Fruit fly (Drosophila melanogaster) whole organism, prepupa: ENCODE measurements around the gene CG2126.

Source experiments
- Blimp-1 ChIP-seq: fragments of 200-800 bp; sonication (Bioruptor generic); optimal IDR thresholded peaks from 3 replicates; lab custom pipeline; 2017; ENCODE audit warnings: missing biosample characterization, missing genetic modification characterization, mild to moderate bottlenecking, moderate library complexity, missing genetic modification reagents
- CG10631 ChIP-seq: fragments of 200-800 bp; sonication (Bioruptor generic); optimal IDR thresholded peaks from 2 replicates; lab custom pipeline; 2016; ENCODE audit warnings: missing biosample characterization, missing genetic modification characterization
- CG11762 ChIP-seq: fragments of 200-800 bp; sonication (Bioruptor generic); optimal IDR thresholded peaks from 3 replicates; lab custom pipeline; 2016; ENCODE audit warnings: missing biosample characterization, missing genetic modification characterization; ENCODE audit not compliant: insufficient read depth
- CG11902 ChIP-seq: fragments of 200-800 bp; sonication (Bioruptor generic); optimal IDR thresholded peaks from 3 replicates; lab custom pipeline; 2016; ENCODE audit warnings: missing biosample characterization, missing genetic modification characterization
- CG15336 ChIP-seq: fragments of 200-800 bp; sonication (Bioruptor generic); IDR thresholded peaks from 2 replicates; pipeline ENCODE4 v1.3.6; 2022; ENCODE audit warnings: missing biosample characterization, missing genetic modification characterization
- CG16779 ChIP-seq: fragments of 200-800 bp; sonication (Bioruptor generic); optimal IDR thresholded peaks from 3 replicates; lab custom pipeline; 2017; ENCODE audit warnings: missing biosample characterization, mild to moderate bottlenecking, missing genetic modification characterization
- CG3032 ChIP-seq: fragments of 200-800 bp; optimal IDR thresholded peaks from 2 replicates; lab custom pipeline; 2019; ENCODE audit warnings: missing biosample characterization, mild to moderate bottlenecking, missing genetic modification characterization, moderate library complexity
- CG31627 ChIP-seq: fragments of 200-800 bp; sonication (Bioruptor generic); optimal IDR thresholded peaks from 3 replicates; lab custom pipeline; 2016; ENCODE audit warnings: missing biosample characterization, missing genetic modification characterization
- CG32006 ChIP-seq: fragments of 200-800 bp; sonication (Bioruptor generic); optimal IDR thresholded peaks from 3 replicates; lab custom pipeline; 2017; ENCODE audit warnings: missing biosample characterization, mild to moderate bottlenecking, missing genetic modification characterization
- CG34406 ChIP-seq: fragments of 200-800 bp; sonication (Bioruptor generic); optimal IDR thresholded peaks from 3 replicates; lab custom pipeline; 2016; ENCODE audit warnings: missing biosample characterization, missing genetic modification characterization
- CG6276 ChIP-seq: fragments of 200-800 bp; sonication (Bioruptor generic); optimal IDR thresholded peaks from 2 replicates; lab custom pipeline; 2017; ENCODE audit warnings: missing biosample characterization, mild to moderate bottlenecking, missing genetic modification characterization
- CG6792 ChIP-seq: fragments of 200-800 bp; sonication (Bioruptor generic); optimal IDR thresholded peaks from 3 replicates; lab custom pipeline; 2016; ENCODE audit warnings: missing biosample characterization, missing genetic modification characterization
- CG8119 ChIP-seq: fragments of 200-800 bp; sonication (Bioruptor generic); IDR thresholded peaks from 3 replicates; pipeline ENCODE4 v1.3.6; 2022; ENCODE audit warnings: missing biosample characterization, missing genetic modification characterization
- CG8319 ChIP-seq: fragments of 200-800 bp; sonication (Bioruptor generic); optimal IDR thresholded peaks from 3 replicates; lab custom pipeline; 2016; ENCODE audit warnings: missing biosample characterization, missing genetic modification characterization
- CG9139 ChIP-seq: fragments of 200-800 bp; sonication (Bioruptor generic); optimal IDR thresholded peaks from 3 replicates; lab custom pipeline; 2017; ENCODE audit warnings: missing biosample characterization, mild to moderate bottlenecking, missing genetic modification characterization
- Eip75B ChIP-seq: fragments of 200-800 bp; sonication (Bioruptor generic); optimal IDR thresholded peaks from 3 replicates; lab custom pipeline; 2016; ENCODE audit warnings: missing biosample characterization, missing genetic modification characterization
- Eip78C ChIP-seq: fragments of 200-800 bp; sonication (Bioruptor generic); peaks from one replicate; lab custom pipeline; 2016; ENCODE audit warnings: missing biosample characterization, missing genetic modification characterization
- Ets21C ChIP-seq: fragments of 200-800 bp; sonication (Bioruptor generic); optimal IDR thresholded peaks from 3 replicates; lab custom pipeline; 2016; ENCODE audit warnings: missing biosample characterization, missing genetic modification characterization
- Ets96B ChIP-seq: fragments of 200-800 bp; optimal IDR thresholded peaks from 2 replicates; lab custom pipeline; 2019; ENCODE audit warnings: missing biosample characterization, mild to moderate bottlenecking, missing genetic modification characterization, moderate library complexity
- Gug ChIP-seq: fragments of 200-800 bp; sonication (Bioruptor generic); IDR thresholded peaks from 2 replicates; pipeline ENCODE4 v1.3.6; 2022; ENCODE audit warnings: missing biosample characterization, missing genetic modification characterization
- Lpt ChIP-seq: fragments of 200-800 bp; sonication (Bioruptor generic); optimal IDR thresholded peaks from 3 replicates; lab custom pipeline; 2016; ENCODE audit warnings: missing biosample characterization, missing genetic modification characterization
- OdsH ChIP-seq: fragments of 200-800 bp; sonication (Bioruptor generic); optimal IDR thresholded peaks from 3 replicates; lab custom pipeline; 2016; ENCODE audit warnings: missing biosample characterization, missing genetic modification characterization
- Smox ChIP-seq: fragments of 200-800 bp; sonication (Bioruptor generic); optimal IDR thresholded peaks from 3 replicates; lab custom pipeline; 2016; ENCODE audit warnings: missing biosample characterization, missing genetic modification characterization
- Sox102F ChIP-seq: fragments of 200-800 bp; sonication (Bioruptor generic); optimal IDR thresholded peaks from 2 replicates; lab custom pipeline; 2016; ENCODE audit warnings: missing biosample characterization, mild to moderate bottlenecking, missing genetic modification characterization
- Sox14 ChIP-seq: fragments of 200-800 bp; sonication (Bioruptor generic); optimal IDR thresholded peaks from 3 replicates; lab custom pipeline; 2016; ENCODE audit warnings: missing biosample characterization, missing genetic modification characterization
- Sox15 ChIP-seq: fragments of 200-800 bp; sonication (Bioruptor generic); optimal IDR thresholded peaks from 3 replicates; lab custom pipeline; 2016; ENCODE audit warnings: missing biosample characterization, missing genetic modification characterization
- cyc ChIP-seq: fragments of 200-800 bp; sonication (Bioruptor generic); optimal IDR thresholded peaks from 3 replicates; lab custom pipeline; 2016; ENCODE audit warnings: missing biosample characterization, missing genetic modification characterization
- esn ChIP-seq: fragments of 200-800 bp; sonication (Bioruptor generic); optimal IDR thresholded peaks from 2 replicates; lab custom pipeline; 2016; ENCODE audit warnings: missing biosample characterization, mild to moderate bottlenecking, missing genetic modification characterization, moderate library complexity
- fd59A ChIP-seq: fragments of 200-800 bp; sonication (Bioruptor generic); optimal IDR thresholded peaks from 2 replicates; lab custom pipeline; 2017; ENCODE audit warnings: missing biosample characterization, mild to moderate bottlenecking, missing genetic modification characterization, missing genetic modification reagents
- fd85E ChIP-seq: fragments of 200-800 bp; sonication (Bioruptor generic); optimal IDR thresholded peaks from 3 replicates; lab custom pipeline; 2016; ENCODE audit warnings: missing biosample characterization, missing genetic modification characterization
- fkh ChIP-seq: fragments of 200-800 bp; sonication (Bioruptor generic); optimal IDR thresholded peaks from 3 replicates; lab custom pipeline; 2017; ENCODE audit warnings: missing biosample characterization, mild to moderate bottlenecking, missing genetic modification characterization, moderate library complexity
- lz ChIP-seq: fragments of 200-800 bp; sonication (Bioruptor generic); optimal IDR thresholded peaks from 3 replicates; lab custom pipeline; 2016; ENCODE audit warnings: missing biosample characterization, missing genetic modification characterization
- spab ChIP-seq: fragments of 200-800 bp; sonication (Bioruptor generic); optimal IDR thresholded peaks from 2 replicates; lab custom pipeline; 2017; ENCODE audit warnings: missing biosample characterization, mild to moderate bottlenecking, missing genetic modification characterization, missing genetic modification reagents
- svp ChIP-seq: fragments of 200-800 bp; sonication (Bioruptor generic); peaks from one replicate; lab custom pipeline; 2016; ENCODE audit warnings: missing biosample characterization, missing genetic modification characterization
- topi ChIP-seq: fragments of 200-800 bp; sonication (Bioruptor generic); optimal IDR thresholded peaks from 3 replicates; lab custom pipeline; 2016; ENCODE audit warnings: missing biosample characterization, missing genetic modification characterization
- vri ChIP-seq: fragments of 200-800 bp; sonication (Bioruptor generic); optimal IDR thresholded peaks from 3 replicates; lab custom pipeline; 2016; ENCODE audit warnings: missing biosample characterization, mild to moderate bottlenecking, missing genetic modification characterization

CG2126 gene

dm6 chr3R:31776583-31777362 lies at the start of gene CG2126, which contains the start of gene faf (continued):
- TF ChIP-seq CG8119 (GFP tag; lab: Robert Waterston, UW): peak; percentile 72; the same call in 1 of the 3 replicates
- no peak for TF ChIP-seq fkh
- peak; percentile 60 for TF ChIP-seq lz (GFP tag; lab: Kevin White, UChicago)
- TF ChIP-seq CG8319 (GFP tag; lab: Kevin White, UChicago): no peak
- peak; percentile 63 for TF ChIP-seq Gug (GFP tag; lab: Robert Waterston, UW)
- TF ChIP-seq Blimp-1: peak; percentile 42
- no peak for TF ChIP-seq topi
- no peak for TF ChIP-seq Ets21C (GFP tag; lab: Kevin White, UChicago)
- no peak for TF ChIP-seq Sox102F (GFP tag; lab: Kevin White, UChicago)

dm6 chr3R:31825571-31826068 lies 49.2 kb upstream of the CG2126 start:
- no peak for TF ChIP-seq CG8319 (GFP tag; lab: Kevin White, UChicago)
- TF ChIP-seq CG6792: no peak
- TF ChIP-seq CG6276 (GFP tag; lab: Kevin White, UChicago): no peak
- no peak for TF ChIP-seq esn (GFP tag; lab: Kevin White, UChicago)
- no peak for TF ChIP-seq Eip78C (GFP tag; lab: Kevin White, UChicago)
- no peak for TF ChIP-seq fd59A (GFP tag; lab: Kevin White, UChicago)
- no peak for TF ChIP-seq Smox (GFP tag; lab: Kevin White, UChicago)
- TF ChIP-seq Sox102F (GFP tag; lab: Kevin White, UChicago): no peak
- TF ChIP-seq Lpt (GFP tag; lab: Kevin White, UChicago): no peak
- TF ChIP-seq, all 60 proteins: peak for 0

dm6 chr3R:31824200-31824599 lies 47.7 kb upstream of the CG2126 start:
- TF ChIP-seq CG31627 (GFP tag; lab: Kevin White, UChicago): no peak
- TF ChIP-seq Smox (GFP tag; lab: Kevin White, UChicago): no peak
- TF ChIP-seq CG16779 (tag; lab: Kevin White, UChicago): no peak
- TF ChIP-seq CG11762: no peak
- no peak for TF ChIP-seq cyc (GFP tag; lab: Kevin White, UChicago)
- TF ChIP-seq Eip75B (GFP tag; lab: Kevin White, UChicago): no peak
- no peak for TF ChIP-seq CG10631 (GFP tag; lab: Kevin White, UChicago)
- TF ChIP-seq CG8319 (GFP tag; lab: Kevin White, UChicago): no peak
- TF ChIP-seq spab (GFP tag; lab: Kevin White, UChicago): no peak
- TF ChIP-seq svp (GFP tag; lab: Kevin White, UChicago): no peak
- TF ChIP-seq CG15336: no peak
- TF ChIP-seq OdsH (GFP tag; lab: Kevin White, UChicago): no peak
- no peak for TF ChIP-seq lz (GFP tag; lab: Kevin White, UChicago)
- no peak for TF ChIP-seq Sox15 (GFP tag; lab: Kevin White, UChicago)
- TF ChIP-seq vri (GFP tag; lab: Kevin White, UChicago): no peak
- no peak for TF ChIP-seq Blimp-1
- TF ChIP-seq CG9139 (GFP tag; lab: Kevin White, UChicago): no peak
- no peak for TF ChIP-seq CG3032 (tag; lab: Kevin White, UChicago)
- TF ChIP-seq Ets21C (GFP tag; lab: Kevin White, UChicago): no peak
- TF ChIP-seq, all 60 proteins: peak for 0

dm6 chr3R:31822462-31822861 lies 46.0 kb upstream of the CG2126 start:
- TF ChIP-seq esn (GFP tag; lab: Kevin White, UChicago) (no peak), fd85E (GFP tag; lab: Kevin White, UChicago) (no peak), Sox14 (GFP tag; lab: Kevin White, UChicago) (no peak), lz (GFP tag; lab: Kevin White, UChicago) (no peak), Lpt (GFP tag; lab: Kevin White, UChicago) (no peak), CG15336 (no peak), fkh (no peak), CG34406 (no peak), vri (GFP tag; lab: Kevin White, UChicago) (no peak), CG11762 (no peak), fd59A (GFP tag; lab: Kevin White, UChicago) (no peak), Ets96B (tag; lab: Kevin White, UChicago) (no peak), Sox15 (GFP tag; lab: Kevin White, UChicago) (no peak), CG6276 (GFP tag; lab: Kevin White, UChicago) (no peak), CG32006 (no peak), CG11902 (GFP tag; lab: Kevin White, UChicago) (no peak), Gug (GFP tag; lab: Robert Waterston, UW) (no peak)
